Worm (Caenorhabditis elegans) whole organism, late embryonic: ENCODE results near the gene F19F10.3.

Source experiments
- C08G9.2 ChIP-seq: sonication (generic microtip); optimal IDR thresholded peaks from 2 replicates; lab custom pipeline; 2016; ENCODE audit warnings: mild to moderate bottlenecking, missing genetic modification characterization, moderate library complexity, missing compliant biosample characterization
- ceh-9 ChIP-seq: sonication (generic microtip); optimal IDR thresholded peaks from 2 replicates; lab custom pipeline; 2016; ENCODE audit warnings: mild to moderate bottlenecking, missing genetic modification characterization, inconsistent platforms, missing compliant biosample characterization
- fkh-10 ChIP-seq: fragments of 150-350 bp; optimal IDR thresholded peaks from 2 replicates; lab custom pipeline; 2014; ENCODE audit warnings: missing biosample characterization, missing genetic modification reagents, missing genetic modification characterization
- nhr-11 ChIP-seq: fragments of 150-350 bp; optimal IDR thresholded peaks from 2 replicates; lab custom pipeline; 2014; ENCODE audit warnings: missing biosample characterization, missing genetic modification characterization
- odd-2 ChIP-seq: sonication (generic microtip); optimal IDR thresholded peaks from 2 replicates; lab custom pipeline; 2017; ENCODE audit warnings: antibody characterized with exemption, mild to moderate bottlenecking, missing genetic modification characterization, missing compliant biosample characterization
- sox-4 ChIP-seq: sonication (generic microtip); optimal IDR thresholded peaks from 2 replicates; lab custom pipeline; 2017; ENCODE audit warnings: mild to moderate bottlenecking, missing genetic modification characterization, inconsistent platforms, missing compliant biosample characterization
- unc-55 ChIP-seq: sonication (generic microtip); optimal IDR thresholded peaks from 2 replicates; lab custom pipeline; 2017; ENCODE audit warnings: missing biosample characterization, missing genetic modification reagents, missing genetic modification characterization

ce11 chrV:7600149-7600548, 48.2 kb downstream of the F19F10.3 start, which contains the start of gene C50E3.9:
- no peak for TF ChIP-seq nhr-11 (tag; lab: Kevin White, UChicago)
- TF ChIP-seq ceh-9, result no peak
- TF ChIP-seq fkh-10 (GFP tag; lab: Kevin White, UChicago), result no peak
- TF ChIP-seq unc-55, result no peak
- no peak for TF ChIP-seq odd-2
- TF ChIP-seq sox-4 (tag; lab: Kevin White, UChicago), result no peak
- TF ChIP-seq C08G9.2 (tag; lab: Kevin White, UChicago), result no peak
